Fruit fly (Drosophila melanogaster) whole organism, embryonic: ENCODE measurements around the gene mRpL28.

ENCODE experiments used
- C15 ChIP-seq: fragments of 200-800 bp; sonication (Bioruptor generic); IDR thresholded peaks from 3 replicates; pipeline ENCODE4 v1.3.6; 2022; ENCODE audit warnings: missing biosample characterization, missing genetic modification characterization
- CG1024 ChIP-seq: fragments of 200-800 bp; sonication (Bioruptor generic); IDR thresholded peaks from 2 replicates; pipeline ENCODE4 v1.3.6; 2022; ENCODE audit warnings: missing biosample characterization, missing genetic modification characterization
- CG10431 ChIP-seq: fragments of 200-800 bp; sonication (Bioruptor generic); optimal IDR thresholded peaks from 3 replicates; lab custom pipeline; 2018; ENCODE audit warnings: missing biosample characterization, mild to moderate bottlenecking, missing genetic modification characterization
- CG12071 ChIP-seq: fragments of 200-800 bp; sonication (Bioruptor generic); optimal IDR thresholded peaks from 3 replicates; lab custom pipeline; 2018; ENCODE audit warnings: missing biosample characterization, mild to moderate bottlenecking, missing genetic modification characterization
- CG12299 ChIP-seq: fragments of 200-800 bp; sonication (Bioruptor generic); optimal IDR thresholded peaks from 2 replicates; lab custom pipeline; 2018; ENCODE audit warnings: missing biosample characterization, mild to moderate bottlenecking, missing genetic modification characterization
- CG12744 ChIP-seq: fragments of 200-800 bp; sonication (Bioruptor generic); optimal IDR thresholded peaks from 2 replicates; lab custom pipeline; 2016; ENCODE audit warnings: missing biosample characterization, missing genetic modification characterization
- CG12769 ChIP-seq: fragments of 200-800 bp; sonication (Bioruptor generic); optimal IDR thresholded peaks from 2 replicates; lab custom pipeline; 2019; ENCODE audit warnings: missing biosample characterization, mild to moderate bottlenecking, missing genetic modification characterization, moderate library complexity
- CG12942 ChIP-seq: fragments of 200-800 bp; sonication (Bioruptor generic); optimal IDR thresholded peaks from 3 replicates; lab custom pipeline; 2016; ENCODE audit warnings: missing biosample characterization, missing genetic modification characterization
- CG1529 ChIP-seq: fragments of 200-800 bp; sonication (Bioruptor generic); optimal IDR thresholded peaks from 3 replicates; lab custom pipeline; 2018; ENCODE audit warnings: missing biosample characterization, missing genetic modification characterization
- CG17612 ChIP-seq: fragments of 200-800 bp; sonication (Bioruptor generic); IDR thresholded peaks from 2 replicates; pipeline ENCODE4 v1.3.6; 2022; ENCODE audit warnings: missing biosample characterization, missing genetic modification characterization
- CG18011 ChIP-seq: fragments of 200-800 bp; sonication (Bioruptor generic); optimal IDR thresholded peaks from 2 replicates; lab custom pipeline; 2017; ENCODE audit warnings: missing biosample characterization, missing genetic modification characterization, mild to moderate bottlenecking, moderate library complexity, missing genotype
- CG18476 ChIP-seq: fragments of 200-800 bp; sonication (Bioruptor generic); optimal IDR thresholded peaks from 2 replicates; lab custom pipeline; 2016; ENCODE audit warnings: missing biosample characterization, mild to moderate bottlenecking, missing genetic modification characterization
- CG2712 ChIP-seq: fragments of 200-800 bp; optimal IDR thresholded peaks from 3 replicates; lab custom pipeline; 2019; ENCODE audit warnings: missing biosample characterization, mild to moderate bottlenecking, missing genetic modification characterization, moderate library complexity
- CG34376 ChIP-seq: fragments of 200-800 bp; sonication (Bioruptor generic); optimal IDR thresholded peaks from 2 replicates; lab custom pipeline; 2018; ENCODE audit warnings: missing biosample characterization, mild to moderate bottlenecking, missing genetic modification characterization
- CG3995 ChIP-seq: fragments of 200-800 bp; sonication (Bioruptor generic); optimal IDR thresholded peaks from 3 replicates; lab custom pipeline; 2016; ENCODE audit warnings: missing biosample characterization, missing genetic modification characterization
- CG43689 ChIP-seq: fragments of 200-800 bp; sonication (Bioruptor generic); IDR thresholded peaks from 2 replicates; pipeline ENCODE4 v1.3.6; 2022; ENCODE audit warnings: missing biosample characterization, missing genetic modification characterization
- CG4404 ChIP-seq: fragments of 200-800 bp; sonication (Bioruptor generic); IDR thresholded peaks from 2 replicates; pipeline ENCODE4 v1.3.6; 2022; ENCODE audit warnings: missing biosample characterization, missing genetic modification characterization
- CG4424 ChIP-seq: fragments of 200-800 bp; sonication (Bioruptor generic); optimal IDR thresholded peaks from 3 replicates; lab custom pipeline; 2016; ENCODE audit warnings: missing biosample characterization, missing genetic modification characterization
- CG6683 ChIP-seq: fragments of 200-800 bp; sonication (Bioruptor generic); optimal IDR thresholded peaks from 2 replicates; lab custom pipeline; 2017; ENCODE audit warnings: missing biosample characterization, mild to moderate bottlenecking, missing genetic modification characterization, missing genetic modification reagents
- CG6791 ChIP-seq: fragments of 200-800 bp; sonication (Bioruptor generic); IDR thresholded peaks from 3 replicates; pipeline ENCODE4 v1.3.6; 2022; ENCODE audit warnings: missing biosample characterization, missing genetic modification characterization; ENCODE audit not compliant: partially characterized antibody
- CG7556 ChIP-seq: fragments of 200-800 bp; sonication (Bioruptor generic); optimal IDR thresholded peaks from 2 replicates; lab custom pipeline; 2017; ENCODE audit warnings: missing biosample characterization, mild to moderate bottlenecking, missing genetic modification characterization
- CG8765 ChIP-seq: fragments of 200-800 bp; sonication (Bioruptor generic); IDR thresholded peaks from 2 replicates; pipeline ENCODE4 v1.3.6; 2022; ENCODE audit warnings: missing biosample characterization, missing genetic modification characterization
- CG9727 ChIP-seq: fragments of 200-800 bp; sonication (Bioruptor generic); optimal IDR thresholded peaks from 3 replicates; lab custom pipeline; 2017; ENCODE audit warnings: missing biosample characterization, mild to moderate bottlenecking, missing genetic modification characterization
- CG9797 ChIP-seq: fragments of 200-800 bp; sonication (Bioruptor generic); optimal IDR thresholded peaks from 3 replicates; lab custom pipeline; 2018; ENCODE audit warnings: missing biosample characterization, mild to moderate bottlenecking, missing genetic modification characterization
- Chrac-16 ChIP-seq: fragments of 200-800 bp; sonication (Bioruptor generic); optimal IDR thresholded peaks from 3 replicates; lab custom pipeline; 2016; ENCODE audit warnings: missing biosample characterization, missing genetic modification characterization
- CkIIα-i1 ChIP-seq: fragments of 200-800 bp; sonication (Bioruptor generic); IDR thresholded peaks from 2 replicates; pipeline ENCODE4 v1.3.6; 2022; ENCODE audit warnings: missing biosample characterization, missing genetic modification characterization
- D19A ChIP-seq: fragments of 200-800 bp; optimal IDR thresholded peaks from 3 replicates; lab custom pipeline; 2019; ENCODE audit warnings: missing biosample characterization, mild to moderate bottlenecking, missing genetic modification characterization, moderate library complexity
- Dip2 ChIP-seq: fragments of 200-800 bp; sonication (Bioruptor generic); IDR thresholded peaks from 2 replicates; pipeline ENCODE4 v1.3.6; 2022; ENCODE audit warnings: missing biosample characterization, missing genetic modification characterization
- HLH3B ChIP-seq: fragments of 200-800 bp; sonication (Bioruptor generic); IDR thresholded peaks from 2 replicates; pipeline ENCODE4 v1.3.6; 2022; ENCODE audit warnings: missing biosample characterization, missing genetic modification characterization
- Hr39 ChIP-seq: fragments of >200 bp; optimal IDR thresholded peaks from 2 replicates; lab custom pipeline; 2017
- Med ChIP-seq: fragments of 200-800 bp; sonication (Bioruptor generic); peaks from one replicate; lab custom pipeline; 2016; ENCODE audit warnings: missing biosample characterization, missing genetic modification characterization, mild to moderate bottlenecking, inconsistent platforms, moderate library complexity
- NFAT ChIP-seq: fragments of 200-800 bp; sonication (Bioruptor generic); IDR thresholded peaks from 2 replicates; pipeline ENCODE4 v1.3.6; 2022; ENCODE audit warnings: missing biosample characterization, missing genetic modification characterization
- Six4 ChIP-seq: fragments of 200-800 bp; sonication (Bioruptor generic); optimal IDR thresholded peaks from 2 replicates; lab custom pipeline; 2016; ENCODE audit warnings: missing biosample characterization, missing genetic modification characterization
- Usf ChIP-seq: fragments of 200-800 bp; sonication (Bioruptor generic); optimal IDR thresholded peaks from 2 replicates; lab custom pipeline; 2017; ENCODE audit warnings: missing genotype, missing biosample characterization, missing genetic modification characterization
- ab ChIP-seq: fragments of 200-800 bp; sonication (Bioruptor generic); optimal IDR thresholded peaks from 2 replicates; lab custom pipeline; 2016; ENCODE audit warnings: missing biosample characterization, missing genetic modification characterization
- br ChIP-seq: fragments of >200 bp; optimal IDR thresholded peaks from 2 replicates; lab custom pipeline; 2017
- crol ChIP-seq: fragments of 200-800 bp; sonication (Bioruptor generic); IDR thresholded peaks from 2 replicates; pipeline ENCODE4 v1.3.6; 2022; ENCODE audit warnings: missing biosample characterization, missing genetic modification characterization
- en ChIP-seq: fragments of 200-800 bp; sonication (Bioruptor generic); optimal IDR thresholded peaks from 2 replicates; lab custom pipeline; 2016; ENCODE audit warnings: missing biosample characterization, missing genetic modification characterization
- esg ChIP-seq: fragments of 200-800 bp; sonication (Bioruptor generic); conservative IDR thresholded peaks from 2 replicates; pipeline ENCODE4 v1.3.6; 2022; ENCODE audit warnings: missing biosample characterization, missing genetic modification characterization
- eve ChIP-seq, 2 experiments: fragments of >200 bp; optimal IDR thresholded peaks; 2 replicates each; lab custom pipeline; 2017; ENCODE audit warnings: missing biosample characterization in 2 of 2, missing genetic modification characterization in 2 of 2
- fd3F ChIP-seq: fragments of 200-800 bp; sonication (Bioruptor generic); optimal IDR thresholded peaks from 2 replicates; lab custom pipeline; 2018; ENCODE audit warnings: missing biosample characterization, mild to moderate bottlenecking, missing genetic modification characterization, moderate library complexity
- gcm2 ChIP-seq: fragments of 200-800 bp; sonication (Bioruptor generic); optimal IDR thresholded peaks from 2 replicates; lab custom pipeline; 2016; ENCODE audit warnings: missing biosample characterization, missing genetic modification characterization
- hth ChIP-seq: fragments of >200 bp; optimal IDR thresholded peaks from 2 replicates; lab custom pipeline; 2017; ENCODE audit warnings: inconsistent platforms
- klu ChIP-seq: fragments of 200-800 bp; sonication (Bioruptor generic); IDR thresholded peaks from 2 replicates; pipeline ENCODE4 v1.3.6; 2022; ENCODE audit warnings: missing biosample characterization, missing genetic modification characterization
- org-1 ChIP-seq: fragments of 200-800 bp; sonication (Bioruptor generic); optimal IDR thresholded peaks from 2 replicates; lab custom pipeline; 2017; ENCODE audit warnings: missing biosample characterization, missing genetic modification characterization
- p53 ChIP-seq: fragments of 200-800 bp; sonication (Bioruptor generic); optimal IDR thresholded peaks from 2 replicates; lab custom pipeline; 2016; ENCODE audit warnings: missing biosample characterization, missing genetic modification characterization
- prd ChIP-seq, 3 experiments: fragments of >200 bp in 2 of 3; fragments of 200-800 bp in 1 of 3; sonication (Bioruptor generic) in 1 of 3; optimal IDR thresholded peaks in 2 of 3; IDR thresholded peaks in 1 of 3; 2 replicates in 2 of 3; 3 replicates in 1 of 3; pipeline versions ENCODE4 v1.3.6 to Lab custom; 2017 to 2022; ENCODE audit warnings: missing biosample characterization in 1 of 3, missing genetic modification characterization in 1 of 3
- scrt ChIP-seq: fragments of 200-800 bp; sonication (Bioruptor generic); optimal IDR thresholded peaks from 2 replicates; lab custom pipeline; 2018; ENCODE audit warnings: missing biosample characterization, mild to moderate bottlenecking, missing genetic modification characterization, moderate library complexity
- ssp ChIP-seq: fragments of 200-800 bp; sonication (Bioruptor generic); IDR thresholded peaks from 2 replicates; pipeline ENCODE4 v1.3.6; 2022; ENCODE audit warnings: missing biosample characterization, missing genetic modification characterization
- trem ChIP-seq: fragments of 200-800 bp; optimal IDR thresholded peaks from 3 replicates; lab custom pipeline; 2019; ENCODE audit warnings: missing biosample characterization, mild to moderate bottlenecking, missing genetic modification characterization, moderate library complexity
- zen2 ChIP-seq: fragments of 200-800 bp; sonication (Bioruptor generic); IDR thresholded peaks from 3 replicates; pipeline ENCODE4 v1.3.6; 2022; ENCODE audit warnings: missing biosample characterization, missing genetic modification characterization; ENCODE audit not compliant: partially characterized antibody

Gene mRpL28

DNA sequence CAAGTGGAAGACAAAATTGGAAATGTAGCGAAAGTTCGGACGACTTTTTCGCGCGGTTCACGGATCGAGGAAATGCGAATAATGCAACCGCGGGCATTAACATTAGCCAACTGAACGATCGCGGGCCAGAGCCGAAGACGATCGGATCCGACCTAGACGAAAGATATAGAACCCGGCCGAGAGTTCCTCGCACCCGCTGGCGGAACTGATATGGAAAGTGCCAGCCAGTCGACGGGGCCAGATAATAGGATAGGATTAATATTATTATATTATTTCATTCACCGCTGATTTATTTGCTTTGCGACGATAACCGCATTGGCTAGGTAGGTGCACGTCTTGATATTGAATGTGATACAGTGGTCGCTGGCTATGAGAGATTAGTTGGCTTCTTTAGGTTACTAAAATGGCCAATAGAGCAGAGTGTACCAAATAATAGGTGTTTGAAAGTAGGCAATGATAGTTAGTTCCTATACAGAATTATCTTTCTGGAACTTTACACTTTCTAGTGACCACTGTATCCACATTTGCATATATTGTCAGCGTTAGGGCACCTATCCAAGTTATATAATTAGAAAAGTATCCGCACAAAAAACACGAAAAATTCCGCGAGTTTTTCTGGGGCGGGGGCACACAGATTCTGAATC lies 25.7 kb downstream of the mRpL28 start (continued):
- TF ChIP-seq ab (GFP tag; lab: Kevin White, UChicago), result no peak
- TF ChIP-seq CG12744 (GFP tag; lab: Kevin White, UChicago), result no peak
- peak; percentile 56 for TF ChIP-seq HLH3B
- no peak for TF ChIP-seq prd (optimal IDR thresholded peaks at IDR 0.05; lab: Kevin White, UChicago)
- TF ChIP-seq prd (GFP tag; IDR thresholded peaks at IDR 0.05; lab: Robert Waterston, UW), result peak; percentile 87
- peak; percentile 72 for TF ChIP-seq CG2712 (tag; lab: Kevin White, UChicago)
- TF ChIP-seq CG4404 (GFP tag; lab: Robert Waterston, UW), result peak; percentile 78
- TF ChIP-seq p53, result no peak
- TF ChIP-seq fd3F (GFP tag; lab: Kevin White, UChicago), result peak; percentile 58
- TF ChIP-seq CG43689 (GFP tag; lab: Robert Waterston, UW), result peak; percentile 56; the same call in 1 of the 2 replicates
- TF ChIP-seq CG18011, result no peak
- TF ChIP-seq hth (lab: Kevin White, UChicago), result no peak
- TF ChIP-seq CG12942 (GFP tag; lab: Kevin White, UChicago), result peak; percentile 40
- TF ChIP-seq CG1024, result peak; percentile 73; the same call in 1 of the 2 replicates
- TF ChIP-seq Hr39, result no peak
- TF ChIP-seq crol (GFP tag; lab: Robert Waterston, UW), result no peak
- no peak for TF ChIP-seq D19A (tag; lab: Kevin White, UChicago)
- peak; percentile 74 for TF ChIP-seq Chrac-16 (GFP tag; lab: Kevin White, UChicago)
- TF ChIP-seq zen2, result no peak
- peak; percentile 76 for TF ChIP-seq CG12769 (tag; lab: Kevin White, UChicago)
- TF ChIP-seq gcm2 (GFP tag; lab: Kevin White, UChicago), result no peak
- TF ChIP-seq CG1529 (GFP tag; lab: Kevin White, UChicago), result no peak
- no peak for TF ChIP-seq CG9797 (GFP tag; lab: Kevin White, UChicago)
- TF ChIP-seq NFAT (GFP tag; lab: Robert Waterston, UW), result peak; percentile 66
- TF ChIP-seq klu (GFP tag; lab: Robert Waterston, UW), result 0 out of 2 replicates have a peak, but pooled peaks have one; percentile 47
- no peak for TF ChIP-seq CkIIα-i1
- peak; percentile 46 for TF ChIP-seq Usf (GFP tag; lab: Kevin White, UChicago)
- peak; percentile 17 for TF ChIP-seq CG10431 (GFP tag; lab: Kevin White, UChicago)
- TF ChIP-seq CG12299 (tag; lab: Kevin White, UChicago), result no peak
- TF ChIP-seq CG18476 (GFP tag; lab: Kevin White, UChicago), result peak; percentile 30
- peak; percentile 70 for TF ChIP-seq esg (GFP tag; lab: Robert Waterston, UW)
- 0 out of 3 replicates have a peak, but pooled peaks have one; percentile 34 for TF ChIP-seq C15
- no peak for TF ChIP-seq br (lab: Kevin White, UChicago)
- TF ChIP-seq Med (GFP tag; lab: Kevin White, UChicago), result peak; percentile 96
- peak; percentile 70 for TF ChIP-seq CG12071 (GFP tag; lab: Kevin White, UChicago)
- TF ChIP-seq CG4424 (GFP tag; lab: Kevin White, UChicago), result peak; percentile 61
- no peak for TF ChIP-seq CG6791 (GFP tag; lab: Robert Waterston, UW)
- peak; percentile 80 for TF ChIP-seq CG17612 (GFP tag; lab: Robert Waterston, UW)
- TF ChIP-seq Six4 (GFP tag; lab: Kevin White, UChicago), result peak; percentile 21
- peak; percentile 24 for TF ChIP-seq trem (tag; lab: Kevin White, UChicago)
- peak; percentile 42 for TF ChIP-seq CG34376 (GFP tag; lab: Kevin White, UChicago)
- peak; percentile 40 for TF ChIP-seq CG3995 (GFP tag; lab: Kevin White, UChicago)
- TF ChIP-seq CG7556 (GFP tag; lab: Kevin White, UChicago), result peak; percentile 27
- peak; percentile 51; the same call in 1 of the 2 replicates for TF ChIP-seq CG8765 (GFP tag; lab: Robert Waterston, UW)
- TF ChIP-seq ssp (GFP tag; lab: Robert Waterston, UW), result peak; percentile 44; the same call in 1 of the 2 replicates
- TF ChIP-seq Dip2, result no peak
- TF ChIP-seq CG6683, result no peak
- TF ChIP-seq scrt (GFP tag; lab: Kevin White, UChicago), result peak; percentile 52
- peak; percentile 16 for TF ChIP-seq en (GFP tag; lab: Kevin White, UChicago)
- TF ChIP-seq eve (GFP tag; optimal IDR thresholded peaks at IDR 0.05; lab: Kevin White, UChicago), result peak in 1 of 2 experiments; percentile 61
- peak; percentile 14 for TF ChIP-seq org-1 (GFP tag; lab: Kevin White, UChicago)
- peak; percentile 67 for TF ChIP-seq CG9727 (GFP tag; lab: Kevin White, UChicago)
